Fruit fly (Drosophila melanogaster) whole organism, embryonic: ENCODE measurements around the gene CG32537.

Experiments
- Adf1 ChIP-seq: fragments of 200-800 bp; sonication (Bioruptor generic); IDR thresholded peaks from 2 replicates; pipeline ENCODE4 v1.3.6; 2022; ENCODE audit warnings: missing biosample characterization, missing genetic modification characterization
- Aef1 ChIP-seq: fragments of 200-800 bp; sonication (Bioruptor generic); IDR thresholded peaks from 3 replicates; pipeline ENCODE4 v1.3.6; 2022; ENCODE audit warnings: missing biosample characterization, missing genetic modification characterization
- Atf-2 ChIP-seq: fragments of 200-800 bp; sonication (Bioruptor generic); optimal IDR thresholded peaks from 2 replicates; lab custom pipeline; 2016; ENCODE audit warnings: missing biosample characterization, missing genetic modification characterization
- CG10565 ChIP-seq: fragments of 200-800 bp; sonication (Bioruptor generic); optimal IDR thresholded peaks from 3 replicates; lab custom pipeline; 2016; ENCODE audit warnings: missing biosample characterization, mild to moderate bottlenecking, missing genetic modification characterization
- CG11398 ChIP-seq: fragments of 200-800 bp; sonication (Bioruptor generic); optimal IDR thresholded peaks from 2 replicates; lab custom pipeline; 2016; ENCODE audit warnings: missing biosample characterization, missing genetic modification characterization
- CG12769 ChIP-seq: fragments of 200-800 bp; sonication (Bioruptor generic); optimal IDR thresholded peaks from 2 replicates; lab custom pipeline; 2019; ENCODE audit warnings: missing biosample characterization, mild to moderate bottlenecking, missing genetic modification characterization, moderate library complexity
- CG13287 ChIP-seq: fragments of 200-800 bp; sonication (Bioruptor generic); IDR thresholded peaks from 2 replicates; pipeline ENCODE4 v1.3.6; 2022; ENCODE audit warnings: missing biosample characterization, missing genetic modification characterization; ENCODE audit not compliant: partially characterized antibody
- CG13624 ChIP-seq: fragments of 200-800 bp; sonication (Bioruptor generic); optimal IDR thresholded peaks from 2 replicates; lab custom pipeline; 2016; ENCODE audit warnings: missing biosample characterization, missing genetic modification characterization
- CG13894 ChIP-seq: fragments of 200-800 bp; sonication (Bioruptor generic); optimal IDR thresholded peaks from 3 replicates; lab custom pipeline; 2018; ENCODE audit warnings: missing biosample characterization, mild to moderate bottlenecking, missing genetic modification characterization, moderate library complexity
- CG16779 ChIP-seq: fragments of 200-800 bp; sonication (Bioruptor generic); IDR thresholded peaks from 2 replicates; pipeline ENCODE4 v1.3.6; 2022; ENCODE audit warnings: missing biosample characterization, missing genetic modification characterization
- CG16815 ChIP-seq: fragments of 200-800 bp; sonication (Bioruptor generic); optimal IDR thresholded peaks from 3 replicates; lab custom pipeline; 2017; ENCODE audit warnings: missing biosample characterization, mild to moderate bottlenecking, missing genetic modification characterization
- CG17328 ChIP-seq: fragments of 200-800 bp; sonication (Bioruptor generic); IDR thresholded peaks from 2 replicates; pipeline ENCODE4 v1.3.6; 2022; ENCODE audit warnings: missing biosample characterization, missing genetic modification characterization
- CG31224 ChIP-seq: fragments of 200-800 bp; sonication (Bioruptor generic); IDR thresholded peaks from 2 replicates; pipeline ENCODE4 v1.3.6; 2022; ENCODE audit warnings: missing biosample characterization, missing genetic modification characterization
- CG34224 ChIP-seq: fragments of 200-800 bp; sonication (Bioruptor generic); IDR thresholded peaks from 3 replicates; pipeline ENCODE4 v1.3.6; 2022; ENCODE audit warnings: missing biosample characterization, missing genetic modification characterization; ENCODE audit not compliant: partially characterized antibody
- CG34422 ChIP-seq: fragments of 200-800 bp; sonication (Bioruptor generic); IDR thresholded peaks from 3 replicates; pipeline ENCODE4 v1.3.6; 2022; ENCODE audit warnings: missing biosample characterization, missing genetic modification characterization
- CG4282 ChIP-seq: fragments of 200-800 bp; sonication (Bioruptor generic); optimal IDR thresholded peaks from 2 replicates; lab custom pipeline; 2016; ENCODE audit warnings: missing biosample characterization, missing genetic modification characterization
- CG5953 ChIP-seq: fragments of 200-800 bp; sonication (Bioruptor generic); IDR thresholded peaks from 2 replicates; pipeline ENCODE4 v1.3.6; 2022; ENCODE audit warnings: missing biosample characterization, missing genetic modification characterization
- CG6175 ChIP-seq: fragments of 200-800 bp; sonication (Bioruptor generic); IDR thresholded peaks from 3 replicates; pipeline ENCODE4 v1.3.6; 2022; ENCODE audit warnings: missing biosample characterization, missing genetic modification characterization
- CG7987 ChIP-seq: fragments of 200-800 bp; sonication (Bioruptor generic); optimal IDR thresholded peaks from 2 replicates; lab custom pipeline; 2018; ENCODE audit warnings: missing biosample characterization, mild to moderate bottlenecking, missing genetic modification characterization, moderate library complexity
- CG8944 ChIP-seq: fragments of 200-800 bp; sonication (Bioruptor generic); optimal IDR thresholded peaks from 3 replicates; lab custom pipeline; 2016; ENCODE audit warnings: missing biosample characterization, missing genetic modification characterization
- CTCF ChIP-seq: fragments of 200-800 bp; sonication (Bioruptor generic); optimal IDR thresholded peaks from 2 replicates; lab custom pipeline; 2017; ENCODE audit warnings: missing biosample characterization, mild to moderate bottlenecking, missing genetic modification characterization, moderate library complexity
- Dbx ChIP-seq: fragments of 200-800 bp; sonication (Bioruptor generic); IDR thresholded peaks from 3 replicates; pipeline ENCODE4 v1.3.6; 2022; ENCODE audit warnings: missing biosample characterization, missing genetic modification characterization
- ERR ChIP-seq: fragments of 200-800 bp; sonication (Bioruptor generic); optimal IDR thresholded peaks from 2 replicates; lab custom pipeline; 2016; ENCODE audit warnings: missing biosample characterization, missing genetic modification characterization
- Ets97D ChIP-seq: fragments of 200-800 bp; sonication (Bioruptor generic); optimal IDR thresholded peaks from 3 replicates; lab custom pipeline; 2016; ENCODE audit warnings: missing biosample characterization, missing genetic modification characterization
- Fer1 ChIP-seq: fragments of 200-800 bp; sonication (Bioruptor generic); optimal IDR thresholded peaks from 2 replicates; lab custom pipeline; 2017; ENCODE audit warnings: missing biosample characterization, mild to moderate bottlenecking, missing genetic modification characterization
- GATAe ChIP-seq: fragments of 200-800 bp; sonication (Bioruptor generic); conservative IDR thresholded peaks from 2 replicates; pipeline ENCODE4 v1.3.6; 2022; ENCODE audit warnings: missing biosample characterization, missing genetic modification characterization
- Kr ChIP-seq: fragments of 200-800 bp; sonication (Bioruptor generic); optimal IDR thresholded peaks from 2 replicates; lab custom pipeline; 2017; ENCODE audit warnings: missing biosample characterization, mild to moderate bottlenecking, missing genetic modification characterization
- Max ChIP-seq: fragments of 200-800 bp; sonication (Bioruptor generic); optimal IDR thresholded peaks from 2 replicates; lab custom pipeline; 2016; ENCODE audit warnings: missing biosample characterization, mild to moderate bottlenecking, missing genetic modification characterization
- Meics ChIP-seq: fragments of 200-800 bp; sonication (Bioruptor generic); optimal IDR thresholded peaks from 2 replicates; lab custom pipeline; 2017; ENCODE audit warnings: missing biosample characterization, mild to moderate bottlenecking, missing genetic modification characterization
- TFAM ChIP-seq: fragments of 200-800 bp; sonication (Bioruptor generic); optimal IDR thresholded peaks from 2 replicates; lab custom pipeline; 2017; ENCODE audit warnings: missing biosample characterization, missing genetic modification characterization, inconsistent platforms
- Trl ChIP-seq, 3 experiments: fragments of >200 bp in 2 of 3; fragments of 200-800 bp in 1 of 3; sonication (Bioruptor generic) in 1 of 3; optimal IDR thresholded peaks; 2 replicates in 1 of 3; 3 replicates in 2 of 3; lab custom pipeline; 2016 to 2017; ENCODE audit warnings: missing biosample characterization in 1 of 3, missing genetic modification characterization in 1 of 3
- chn ChIP-seq: fragments of 200-800 bp; sonication (Bioruptor generic); optimal IDR thresholded peaks from 2 replicates; lab custom pipeline; 2016; ENCODE audit warnings: missing biosample characterization, missing genetic modification characterization
- corto ChIP-seq: fragments of 200-800 bp; sonication (Bioruptor generic); optimal IDR thresholded peaks from 2 replicates; lab custom pipeline; 2016; ENCODE audit warnings: missing biosample characterization, mild to moderate bottlenecking, missing genetic modification characterization, moderate library complexity
- crp ChIP-seq, 2 experiments: fragments of 200-800 bp; sonication (Bioruptor generic); optimal IDR thresholded peaks; 2 replicates in 1 of 2; 3 replicates in 1 of 2; lab custom pipeline; 2017; ENCODE audit warnings: missing biosample characterization in 2 of 2, missing genetic modification characterization in 2 of 2, mild to moderate bottlenecking in 1 of 2, moderate library complexity in 1 of 2
- disco-r ChIP-seq: fragments of 200-800 bp; sonication (Bioruptor generic); optimal IDR thresholded peaks from 2 replicates; lab custom pipeline; 2016; ENCODE audit warnings: missing biosample characterization, missing genetic modification characterization
- dm ChIP-seq: fragments of 200-800 bp; sonication (Bioruptor generic); optimal IDR thresholded peaks from 3 replicates; lab custom pipeline; 2016; ENCODE audit warnings: missing biosample characterization, missing genetic modification characterization
- dysf ChIP-seq: fragments of 200-800 bp; sonication (Bioruptor generic); IDR thresholded peaks from 3 replicates; pipeline ENCODE4 v1.3.6; 2022; ENCODE audit warnings: missing biosample characterization, missing genetic modification characterization
- grau ChIP-seq: fragments of 200-800 bp; optimal IDR thresholded peaks from 3 replicates; lab custom pipeline; 2019; ENCODE audit warnings: missing biosample characterization, mild to moderate bottlenecking, missing genetic modification characterization, moderate library complexity
- gsb ChIP-seq: fragments of 200-800 bp; sonication (Bioruptor generic); IDR thresholded peaks from 2 replicates; pipeline ENCODE4 v1.3.6; 2022; ENCODE audit warnings: missing biosample characterization, missing genetic modification characterization
- hb ChIP-seq: fragments of 200-800 bp; sonication (Bioruptor generic); IDR thresholded peaks from 3 replicates; pipeline ENCODE4 v1.3.6; 2022; ENCODE audit warnings: missing biosample characterization, missing genetic modification characterization; ENCODE audit not compliant: partially characterized antibody
- hth ChIP-seq: fragments of >200 bp; optimal IDR thresholded peaks from 2 replicates; lab custom pipeline; 2017; ENCODE audit warnings: inconsistent platforms
- inv ChIP-seq: fragments of 200-800 bp; sonication (Bioruptor generic); IDR thresholded peaks from 2 replicates; pipeline ENCODE4 v1.3.6; 2022; ENCODE audit warnings: missing biosample characterization, missing genetic modification characterization; ENCODE audit not compliant: partially characterized antibody
- kay ChIP-seq: fragments of 200-800 bp; sonication (Bioruptor generic); optimal IDR thresholded peaks from 2 replicates; lab custom pipeline; 2016; ENCODE audit warnings: missing biosample characterization, missing genetic modification characterization
- org-1 ChIP-seq: fragments of 200-800 bp; sonication (Bioruptor generic); optimal IDR thresholded peaks from 2 replicates; lab custom pipeline; 2017; ENCODE audit warnings: missing biosample characterization, missing genetic modification characterization
- pum ChIP-seq: fragments of 200-800 bp; sonication (Bioruptor generic); optimal IDR thresholded peaks from 2 replicates; lab custom pipeline; 2016; ENCODE audit warnings: missing biosample characterization, missing genetic modification characterization
- row ChIP-seq: fragments of 200-800 bp; sonication (Bioruptor generic); IDR thresholded peaks from 3 replicates; pipeline ENCODE4 v1.3.6; 2022; ENCODE audit warnings: missing biosample characterization, missing genetic modification characterization
- sens ChIP-seq: fragments of 200-800 bp; sonication (Bioruptor generic); peaks from one replicate; lab custom pipeline; 2016; ENCODE audit warnings: missing biosample characterization, missing genetic modification characterization
- sens-2 ChIP-seq: fragments of 200-800 bp; sonication (Bioruptor generic); IDR thresholded peaks from 2 replicates; pipeline ENCODE4 v1.3.6; 2022; ENCODE audit warnings: missing biosample characterization, missing genetic modification characterization
- ssp ChIP-seq: fragments of 200-800 bp; sonication (Bioruptor generic); IDR thresholded peaks from 2 replicates; pipeline ENCODE4 v1.3.6; 2022; ENCODE audit warnings: missing biosample characterization, missing genetic modification characterization
- tll ChIP-seq, 2 experiments: fragments of 200-800 bp in 1 of 2; fragments of >200 bp in 1 of 2; sonication (Bioruptor generic) in 1 of 2; optimal IDR thresholded peaks; 2 replicates each; lab custom pipeline; 2017 to 2019; ENCODE audit warnings: missing biosample characterization in 2 of 2, missing genetic modification characterization in 2 of 2, mild to moderate bottlenecking in 1 of 2, moderate library complexity in 1 of 2
- tna ChIP-seq: fragments of 200-800 bp; sonication (Bioruptor generic); IDR thresholded peaks from 2 replicates; pipeline ENCODE4 v1.3.6; 2022; ENCODE audit warnings: missing biosample characterization, missing genetic modification characterization; ENCODE audit not compliant: partially characterized antibody
- unpg ChIP-seq: fragments of 200-800 bp; sonication (Bioruptor generic); optimal IDR thresholded peaks from 3 replicates; lab custom pipeline; 2018; ENCODE audit warnings: missing biosample characterization, mild to moderate bottlenecking, missing genetic modification characterization, moderate library complexity
- zfh2 ChIP-seq: fragments of 200-800 bp; sonication (Bioruptor generic); optimal IDR thresholded peaks from 2 replicates; lab custom pipeline; 2016; ENCODE audit warnings: missing biosample characterization, missing genetic modification characterization

CG32537 gene

dm6 chrX:19306531-19306930 lies 30.2 kb upstream of the CG32537 start (continued):
- TF ChIP-seq CG12769: peak; percentile 57
- TF ChIP-seq CG34224: no peak
- no peak for TF ChIP-seq CG11398 (GFP tag; lab: Kevin White, UChicago)
- TF ChIP-seq CG13287 (GFP tag; lab: Robert Waterston, UW): no peak
- TF ChIP-seq kay (GFP tag; lab: Kevin White, UChicago): no peak
- TF ChIP-seq pum (GFP tag; lab: Kevin White, UChicago): no peak
- TF ChIP-seq Fer1: peak; percentile 46
- TF ChIP-seq CG17328 (GFP tag; lab: Robert Waterston, UW): no peak
- no peak for TF ChIP-seq ERR (GFP tag; lab: Kevin White, UChicago)
- no peak for TF ChIP-seq CG8944 (GFP tag; lab: Kevin White, UChicago)
- TF ChIP-seq sens-2 (GFP tag; lab: Robert Waterston, UW): no peak
- no peak for TF ChIP-seq sens
- no peak for TF ChIP-seq Aef1 (GFP tag; lab: Robert Waterston, UW)
- no peak for TF ChIP-seq GATAe (GFP tag; lab: Robert Waterston, UW)
- peak; percentile 42 for TF ChIP-seq CG7987 (GFP tag; lab: Kevin White, UChicago)
- TF ChIP-seq hth (lab: Kevin White, UChicago): no peak
- peak; percentile 31 for TF ChIP-seq grau (tag; lab: Kevin White, UChicago)
- no peak for TF ChIP-seq hb (GFP tag; lab: Robert Waterston, UW)
- TF ChIP-seq dysf (GFP tag; lab: Robert Waterston, UW): no peak
- no peak for TF ChIP-seq org-1 (GFP tag; lab: Kevin White, UChicago)
- TF ChIP-seq tll (GFP tag; optimal IDR thresholded peaks at IDR 0.05; lab: Kevin White, UChicago): no peak
- no peak for TF ChIP-seq CTCF
- no peak for TF ChIP-seq Adf1
- no peak for TF ChIP-seq Atf-2 (GFP tag; lab: Kevin White, UChicago)
- no peak for TF ChIP-seq Max (GFP tag; lab: Kevin White, UChicago)
- no peak for TF ChIP-seq CG16815 (GFP tag; lab: Kevin White, UChicago)
- TF ChIP-seq Trl (optimal IDR thresholded peaks at IDR 0.05; lab: Kevin White, UChicago): no peak
- no peak for TF ChIP-seq Trl (GFP tag; optimal IDR thresholded peaks at IDR 0.05; lab: Kevin White, UChicago)
- TF ChIP-seq Dbx: no peak
- TF ChIP-seq corto (GFP tag; lab: Kevin White, UChicago): no peak
- peak; percentile 30 for TF ChIP-seq unpg (GFP tag; lab: Kevin White, UChicago)
- no peak for TF ChIP-seq CG4282 (GFP tag; lab: Kevin White, UChicago)
- no peak for TF ChIP-seq tna (GFP tag; lab: Robert Waterston, UW)
- no peak for TF ChIP-seq TFAM (GFP tag; lab: Kevin White, UChicago)
- TF ChIP-seq CG13624 (GFP tag; lab: Kevin White, UChicago): no peak
- peak; percentile 24 for TF ChIP-seq Meics (GFP tag; lab: Kevin White, UChicago)
- TF ChIP-seq zfh2 (GFP tag; lab: Kevin White, UChicago): no peak
- no peak for TF ChIP-seq ssp (GFP tag; lab: Robert Waterston, UW)
- TF ChIP-seq CG6175 (GFP tag; lab: Robert Waterston, UW): no peak
- TF ChIP-seq CG13894 (tag; lab: Kevin White, UChicago): peak; percentile 42
- no peak for TF ChIP-seq CG34422
- TF ChIP-seq CG16779 (GFP tag; lab: Robert Waterston, UW): no peak
- TF ChIP-seq chn (GFP tag; lab: Kevin White, UChicago): no peak
- TF ChIP-seq CG31224: no peak
- no peak for TF ChIP-seq Kr
- TF ChIP-seq dm (GFP tag; lab: Kevin White, UChicago): no peak
- no peak for TF ChIP-seq inv (GFP tag; lab: Robert Waterston, UW)
- no peak for TF ChIP-seq gsb (GFP tag; lab: Robert Waterston, UW)
- TF ChIP-seq Ets97D: no peak
- no peak for TF ChIP-seq CG10565 (GFP tag; lab: Kevin White, UChicago)
- no peak for TF ChIP-seq CG5953 (GFP tag; lab: Robert Waterston, UW)
- TF ChIP-seq row (GFP tag; lab: Robert Waterston, UW): no peak
- no peak for TF ChIP-seq disco-r (GFP tag; lab: Kevin White, UChicago)
- no peak for TF ChIP-seq crp (GFP tag; optimal IDR thresholded peaks at IDR 0.05; lab: Kevin White, UChicago)
